Worm (Caenorhabditis elegans): ENCODE data around the gene ddx-46.
"Not testable (repeated sequence)": the region's sequence is repeated elsewhere in the genome, so short reads cannot be mapped to it uniquely, and the experiment has no call there.

The ddx-46 gene

DNA sequence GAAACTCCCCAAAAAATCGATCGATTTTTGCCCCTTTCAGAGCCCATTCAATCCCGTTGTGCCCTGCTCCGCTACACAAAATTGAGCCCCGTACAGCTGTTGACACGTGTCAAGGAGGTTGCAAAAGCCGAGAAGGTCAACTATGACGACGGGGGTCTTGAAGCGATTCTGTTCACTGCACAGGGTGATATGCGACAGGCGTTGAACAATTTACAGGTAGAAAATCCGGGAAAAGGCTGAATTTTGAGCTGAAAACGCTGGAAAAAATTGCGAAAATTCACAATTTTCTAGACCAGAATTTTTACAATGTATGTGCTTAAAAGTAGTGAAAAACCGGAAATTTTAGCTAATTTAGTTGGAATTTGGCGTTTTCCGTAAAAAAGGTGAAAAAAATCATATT lies 39.9 kb upstream of the ddx-46 start:
- no peak for TF ChIP-seq lin-32 (GFP tag; optimal IDR thresholded peaks at IDR 0.05)
- no peak for TF ChIP-seq unc-39 (tag; optimal IDR thresholded peaks at IDR 0.05)
- TF ChIP-seq ces-1 (GFP tag; optimal IDR thresholded peaks at IDR 0.05): no peak

DNA sequence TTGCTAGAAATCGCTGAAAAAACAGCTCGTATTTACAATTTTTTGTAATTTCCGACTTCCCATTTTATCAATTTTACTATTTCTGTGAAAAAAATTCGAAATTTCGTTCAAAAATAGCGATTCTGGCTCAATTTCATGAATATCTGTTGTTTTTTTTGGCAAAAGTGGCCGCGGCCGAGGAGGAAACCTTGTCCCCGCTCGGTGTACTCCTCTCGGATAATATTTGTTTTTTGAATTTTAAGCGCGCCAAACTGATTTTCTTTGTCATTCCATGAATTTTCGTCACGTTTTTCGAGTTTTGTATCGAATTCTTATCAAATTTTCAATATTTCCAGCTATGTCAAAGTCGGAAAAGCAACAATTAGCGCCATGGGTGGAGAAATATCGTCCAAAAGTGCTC lies 37.5 kb upstream of the ddx-46 start, which contains the start of gene rfc-2:
Gene rfc-2, plus strand, starts transcription at position 334 of the 400 bp plus-strand sequence.
- no peak for TF ChIP-seq mls-2 (tag; optimal IDR thresholded peaks at IDR 0.05)
- no peak for TF ChIP-seq M03D4.4 (tag; optimal IDR thresholded peaks at IDR 0.05)
- TF ChIP-seq mep-1 (tag; optimal IDR thresholded peaks at IDR 0.05): peak; percentile 38

DNA sequence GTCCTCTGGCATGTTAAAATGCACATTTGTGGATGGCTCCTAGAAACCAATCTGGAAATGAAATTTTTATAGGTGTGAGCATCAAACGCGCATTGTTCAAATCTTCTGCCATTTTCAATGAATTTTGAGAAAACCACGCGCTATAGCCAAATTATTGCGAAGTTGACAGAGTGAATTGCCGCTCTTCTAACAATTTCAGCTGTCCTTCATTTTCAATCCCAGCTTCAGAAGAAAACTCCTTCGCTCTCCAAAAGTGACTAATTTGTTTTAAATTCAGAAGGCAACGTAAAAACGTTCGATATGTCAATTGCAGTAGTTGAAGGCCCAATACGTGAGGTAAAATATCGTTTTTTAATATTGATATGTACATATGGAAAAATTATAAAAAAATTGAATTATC lies 33.9 kb upstream of the ddx-46 start, which contains the start of gene F58F6.5:
Gene F58F6.5, plus strand, starts transcription at position 301 of the 400 bp plus-strand sequence.
- TF ChIP-seq unc-39 (tag; optimal IDR thresholded peaks at IDR 0.05); elt-1 (tag; optimal IDR thresholded peaks at IDR 0.05; ENCODE audit: borderline replicate concordance, insufficient read depth); nhr-237 (tag; optimal IDR thresholded peaks at IDR 0.05): not testable (repeated sequence)

DNA sequence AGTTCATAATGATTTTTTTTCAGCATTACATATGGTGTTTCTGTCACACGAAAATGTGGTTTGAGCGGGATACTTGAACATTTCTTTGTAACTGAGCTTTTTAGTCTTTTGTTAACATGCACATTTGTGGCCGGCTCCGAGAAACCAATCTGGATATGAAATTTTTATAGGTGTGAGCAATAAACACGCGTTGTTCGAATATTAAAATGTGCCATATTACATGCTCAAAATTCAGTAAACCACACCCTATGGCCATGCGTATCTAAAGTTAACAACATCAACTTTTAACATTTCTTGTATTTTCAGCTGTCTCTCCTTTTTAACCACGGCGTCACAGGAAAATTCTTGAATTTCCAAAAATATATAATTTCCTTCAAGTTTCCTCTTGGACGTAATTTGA lies 31.3 kb upstream of the ddx-46 start, which contains the start of gene F58F6.6:
Gene F58F6.6, plus strand, starts transcription at position 301 of the 400 bp plus-strand sequence.
- not testable (repeated sequence) for TF ChIP-seq nhr-2 (tag; optimal IDR thresholded peaks at IDR 0.05); drap-1 (GFP tag; optimal IDR thresholded peaks at IDR 0.05); ceh-83 (GFP tag; optimal IDR thresholded peaks at IDR 0.05)

- TF ChIP-seq flh-1 (GFP tag; optimal IDR thresholded peaks at IDR 0.05) (no peak), lsy-2 (tag; optimal IDR thresholded peaks at IDR 0.05) (peak; percentile 60)
Measured at ce11 chrIV:1328682-1329212, 19.3 kb upstream of the ddx-46 start, which contains the start of gene F53H1.3. TSS of gene F53H1.3 (plus strand) at chrIV:1329162.

- TF ChIP-seq ceh-83 (GFP tag; optimal IDR thresholded peaks at IDR 0.05): no peak
- no peak for TF ChIP-seq nhr-76 (tag; optimal IDR thresholded peaks at IDR 0.05)
- no peak for TF ChIP-seq lsy-2 (tag; optimal IDR thresholded peaks at IDR 0.05)
- TF ChIP-seq cnd-1 (tag; optimal IDR thresholded peaks at IDR 0.05): no peak
- no peak for TF ChIP-seq nhr-12 (tag; optimal IDR thresholded peaks at IDR 0.05)
- no peak for TF ChIP-seq ztf-11 (tag; optimal IDR thresholded peaks at IDR 0.05)
- no peak for TF ChIP-seq sem-2 (GFP tag; optimal IDR thresholded peaks at IDR 0.05)
- TF ChIP-seq elt-1 (tag; optimal IDR thresholded peaks at IDR 0.05; ENCODE audit: borderline replicate concordance, insufficient read depth): no peak
- TF ChIP-seq ham-2 (GFP tag; optimal IDR thresholded peaks at IDR 0.05): no peak
- TF ChIP-seq lin-32 (GFP tag; optimal IDR thresholded peaks at IDR 0.05): no peak
- no peak for TF ChIP-seq nhr-28 (tag; optimal IDR thresholded peaks at IDR 0.05)
- TF ChIP-seq pha-4 (tag; optimal IDR thresholded peaks at IDR 0.05): no peak
- TF ChIP-seq nhr-2 (tag; optimal IDR thresholded peaks at IDR 0.05): no peak
- no peak for TF ChIP-seq lin-13 (tag; optimal IDR thresholded peaks at IDR 0.05)
- no peak for TF ChIP-seq elt-3 (tag; optimal IDR thresholded peaks at IDR 0.05)
- TF ChIP-seq unc-39 (tag; optimal IDR thresholded peaks at IDR 0.05): no peak
- no peak for TF ChIP-seq drap-1 (GFP tag; optimal IDR thresholded peaks at IDR 0.05)
Measured at ce11 chrIV:1310337-1310736, 887 bp upstream of the ddx-46 start.

ce11 chrIV:1298984-1299383 lies 10.5 kb downstream of the ddx-46 start:
- TF ChIP-seq unc-62 (GFP tag; optimal IDR thresholded peaks at IDR 0.05): no peak
- no peak for TF ChIP-seq blmp-1 (tag; optimal IDR thresholded peaks at IDR 0.05)

- TF ChIP-seq sem-2 (GFP tag; optimal IDR thresholded peaks at IDR 0.05) (no peak), lsy-2 (tag; optimal IDR thresholded peaks at IDR 0.05) (no peak), nhr-237 (tag; optimal IDR thresholded peaks at IDR 0.05) (no peak)
Measured at ce11 chrIV:1289327-1289726, 20.1 kb downstream of the ddx-46 start, which contains the start of gene plst-1. TSS of gene plst-1 (plus strand) at chrIV:1289627.
